Fruit fly (Drosophila melanogaster): ENCODE data around the gene CG46468.

The CG46468 gene

dm6 chr2L:9505372-9506103 is 59.7 kb downstream of the CG46468 start (continued):
- TF ChIP-seq CG3847 (GFP tag; IDR thresholded peaks at IDR 0.05) = no peak
- TF ChIP-seq CG14050 (GFP tag; IDR thresholded peaks at IDR 0.05) = no peak
- no peak for TF ChIP-seq maf-S (GFP tag; optimal IDR thresholded peaks at IDR 0.05)
- TF ChIP-seq CG6254 (GFP tag; optimal IDR thresholded peaks at IDR 0.05) = no peak
- TF ChIP-seq gro (GFP tag; optimal IDR thresholded peaks at IDR 0.05) = no peak
- no peak for TF ChIP-seq CG7556 (GFP tag; optimal IDR thresholded peaks at IDR 0.05)
- TF ChIP-seq Ets97D (GFP tag; optimal IDR thresholded peaks at IDR 0.05) = no peak
- no peak for TF ChIP-seq CG6654 (GFP tag; optimal IDR thresholded peaks at IDR 0.05)
- TF ChIP-seq dysf (GFP tag; IDR thresholded peaks at IDR 0.05) = no peak; the same call in 2 of the 3 replicates
- TF ChIP-seq CG30020 (tag; optimal IDR thresholded peaks at IDR 0.05) = no peak
- no peak for TF ChIP-seq Dll (GFP tag; IDR thresholded peaks at IDR 0.05; ENCODE audit: partially characterized antibody)
- no peak for TF ChIP-seq tup (GFP tag; optimal IDR thresholded peaks at IDR 0.05)
- TF ChIP-seq Sox100B (GFP tag; optimal IDR thresholded peaks at IDR 0.05) = peak; percentile 26
- TF ChIP-seq tin (GFP tag; optimal IDR thresholded peaks at IDR 0.05) = no peak
- TF ChIP-seq Poxn (GFP tag; IDR thresholded peaks at IDR 0.05) = no peak
- TF ChIP-seq PHDP (tag; optimal IDR thresholded peaks at IDR 0.05) = peak; percentile 11
- no peak for TF ChIP-seq CG7372 (GFP tag; IDR thresholded peaks at IDR 0.05)
- TF ChIP-seq Dek (tag; optimal IDR thresholded peaks at IDR 0.05) = no peak
- TF ChIP-seq vfl (GFP tag; optimal IDR thresholded peaks at IDR 0.05) = no peak
- no peak for TF ChIP-seq Dip3 (GFP tag; optimal IDR thresholded peaks at IDR 0.05)
- TF ChIP-seq CG9797 (GFP tag; optimal IDR thresholded peaks at IDR 0.05) = no peak
- TF ChIP-seq Xbp1 (GFP tag; optimal IDR thresholded peaks at IDR 0.05) = no peak
- no peak for TF ChIP-seq NFAT (GFP tag; IDR thresholded peaks at IDR 0.05)
- peak; percentile 20 for TF ChIP-seq CG2712 (tag; optimal IDR thresholded peaks at IDR 0.05)
- TF ChIP-seq oc (tag; optimal IDR thresholded peaks at IDR 0.05) = peak; percentile 30
- TF ChIP-seq CG33557 (GFP tag; optimal IDR thresholded peaks at IDR 0.05) = no peak
- TF ChIP-seq gem (tag; optimal IDR thresholded peaks at IDR 0.05) = peak; percentile 53
- peak; percentile 56 for TF ChIP-seq crol (GFP tag; IDR thresholded peaks at IDR 0.05)
- no peak for TF ChIP-seq CG8478 (optimal IDR thresholded peaks at IDR 0.05)
- no peak for TF ChIP-seq CG10267 (tag; optimal IDR thresholded peaks at IDR 0.05)
- no peak for TF ChIP-seq Hmr (GFP tag; optimal IDR thresholded peaks at IDR 0.05)
- no peak for TF ChIP-seq tll (GFP tag; optimal IDR thresholded peaks at IDR 0.05)
- no peak for TF ChIP-seq cad (GFP tag; optimal IDR thresholded peaks at IDR 0.05)
- TF ChIP-seq CG9817 (tag; optimal IDR thresholded peaks at IDR 0.05) = no peak
- no peak for TF ChIP-seq Dfd (GFP tag; optimal IDR thresholded peaks at IDR 0.05)
- TF ChIP-seq sug (tag; optimal IDR thresholded peaks at IDR 0.05) = no peak
- TF ChIP-seq CG1792 (GFP tag; optimal IDR thresholded peaks at IDR 0.05) = no peak
- TF ChIP-seq ase (GFP tag; IDR thresholded peaks at IDR 0.05) = 0 out of 3 replicates have a peak, but pooled peaks have one; percentile 10
- no peak for TF ChIP-seq Lim3 (GFP tag; IDR thresholded peaks at IDR 0.05)
- TF ChIP-seq HmgD (GFP tag; optimal IDR thresholded peaks at IDR 0.05) = no peak
- no peak for TF ChIP-seq Ssrp (tag; optimal IDR thresholded peaks at IDR 0.05)
- no peak for TF ChIP-seq chinmo (GFP tag; IDR thresholded peaks at IDR 0.05; ENCODE audit: partially characterized antibody)
- peak; percentile 38 for TF ChIP-seq CG4424 (GFP tag; optimal IDR thresholded peaks at IDR 0.05)
- TF ChIP-seq otp (GFP tag; IDR thresholded peaks at IDR 0.05) = no peak
- TF ChIP-seq CG34376 (GFP tag; optimal IDR thresholded peaks at IDR 0.05) = no peak
- no peak for TF ChIP-seq slbo (GFP tag; IDR thresholded peaks at IDR 0.05)
- TF ChIP-seq gcm2 (GFP tag; optimal IDR thresholded peaks at IDR 0.05) = no peak
- no peak for TF ChIP-seq Max (GFP tag; optimal IDR thresholded peaks at IDR 0.05)
- no peak for TF ChIP-seq trh (GFP tag; optimal IDR thresholded peaks at IDR 0.05)
- TF ChIP-seq CG17328 (GFP tag; IDR thresholded peaks at IDR 0.05) = no peak
- TF ChIP-seq CG10274 (GFP tag; optimal IDR thresholded peaks at IDR 0.05) = no peak
